Fruit fly (Drosophila melanogaster) whole organism, embryonic: ENCODE data around the gene salm.

Experiments used
- BEAF-32 ChIP-seq: fragments of 200-800 bp; sonication (Bioruptor generic); optimal IDR thresholded peaks from 3 replicates; lab custom pipeline; 2017; ENCODE audit warnings: missing biosample characterization, missing genetic modification characterization, mild to moderate bottlenecking, moderate library complexity, missing genetic modification reagents
- CG14965 ChIP-seq: fragments of 200-800 bp; sonication (Bioruptor generic); optimal IDR thresholded peaks from 2 replicates; lab custom pipeline; 2016; ENCODE audit warnings: missing biosample characterization, missing genetic modification characterization, borderline replicate concordance
- CG1602 ChIP-seq: fragments of 200-800 bp; sonication (Bioruptor generic); optimal IDR thresholded peaks from 3 replicates; lab custom pipeline; 2016; ENCODE audit warnings: missing biosample characterization, missing genetic modification characterization
- CG1603 ChIP-seq: fragments of 200-800 bp; sonication (Bioruptor generic); optimal IDR thresholded peaks from 2 replicates; lab custom pipeline; 2019; ENCODE audit warnings: missing biosample characterization, mild to moderate bottlenecking, missing genetic modification characterization, moderate library complexity
- CG17912 ChIP-seq: fragments of 200-800 bp; sonication (Bioruptor generic); optimal IDR thresholded peaks from 2 replicates; lab custom pipeline; 2018; ENCODE audit warnings: missing biosample characterization, mild to moderate bottlenecking, missing genetic modification characterization
- CG1832 ChIP-seq: fragments of 200-800 bp; sonication (Bioruptor generic); optimal IDR thresholded peaks from 2 replicates; lab custom pipeline; 2017; ENCODE audit warnings: missing biosample characterization, mild to moderate bottlenecking, missing genetic modification characterization, inconsistent platforms
- CG2116 ChIP-seq: fragments of 200-800 bp; sonication (Bioruptor generic); optimal IDR thresholded peaks from 3 replicates; lab custom pipeline; 2018; ENCODE audit warnings: missing biosample characterization, mild to moderate bottlenecking, missing genetic modification characterization
- CG2199 ChIP-seq: fragments of 200-800 bp; sonication (Bioruptor generic); IDR thresholded peaks from 3 replicates; pipeline ENCODE4 v1.3.6; 2022; ENCODE audit warnings: missing biosample characterization, missing genetic modification characterization
- CG32767 ChIP-seq: fragments of 200-800 bp; sonication (Bioruptor generic); IDR thresholded peaks from 2 replicates; pipeline ENCODE4 v1.3.6; 2022; ENCODE audit warnings: missing biosample characterization, missing genetic modification characterization
- CG34376 ChIP-seq: fragments of 200-800 bp; sonication (Bioruptor generic); optimal IDR thresholded peaks from 2 replicates; lab custom pipeline; 2018; ENCODE audit warnings: missing biosample characterization, mild to moderate bottlenecking, missing genetic modification characterization
- CG6272 ChIP-seq: fragments of 200-800 bp; sonication (Bioruptor generic); IDR thresholded peaks from 2 replicates; pipeline ENCODE4 v1.3.6; 2022; ENCODE audit warnings: missing biosample characterization, missing genetic modification characterization
- CG8290 ChIP-seq, 3 experiments: fragments of 200-800 bp; sonication (Bioruptor generic); optimal IDR thresholded peaks; 2 replicates each; lab custom pipeline; 2016 to 2019; ENCODE audit warnings: missing biosample characterization in 3 of 3, missing genetic modification characterization in 3 of 3, mild to moderate bottlenecking in 2 of 3, moderate library complexity in 1 of 3
- CG9215 ChIP-seq: fragments of 200-800 bp; sonication (Bioruptor generic); IDR thresholded peaks from 2 replicates; pipeline ENCODE4 v1.3.6; 2022; ENCODE audit warnings: missing biosample characterization, missing genetic modification characterization
- CG9932 ChIP-seq: fragments of 200-800 bp; sonication (Bioruptor generic); IDR thresholded peaks from 2 replicates; pipeline ENCODE4 v1.3.6; 2022; ENCODE audit warnings: missing biosample characterization, missing genetic modification characterization
- D ChIP-seq, 2 experiments: fragments of 200-800 bp in 1 of 2; fragments of >200 bp in 1 of 2; sonication (Bioruptor generic) in 1 of 2; optimal IDR thresholded peaks; 2 replicates in 1 of 2; 3 replicates in 1 of 2; lab custom pipeline; 2017; ENCODE audit warnings: mild to moderate bottlenecking in 1 of 2, missing biosample characterization in 1 of 2, missing genetic modification characterization in 1 of 2, missing genetic modification reagents in 1 of 2
- Eip74EF ChIP-seq, 2 experiments: fragments of 200-800 bp in 1 of 2; fragments of >200 bp in 1 of 2; sonication (Bioruptor generic) in 1 of 2; optimal IDR thresholded peaks; 2 replicates each; lab custom pipeline; 2017 to 2019; ENCODE audit warnings: missing biosample characterization in 2 of 2, missing genetic modification characterization in 2 of 2, mild to moderate bottlenecking in 1 of 2, moderate library complexity in 1 of 2
- Ets65A ChIP-seq: fragments of 200-800 bp; sonication (Bioruptor generic); peaks from one replicate; lab custom pipeline; 2016; ENCODE audit warnings: missing biosample characterization, missing genetic modification characterization
- Fer3 ChIP-seq: fragments of 200-800 bp; sonication (Bioruptor generic); optimal IDR thresholded peaks from 2 replicates; lab custom pipeline; 2018; ENCODE audit warnings: missing biosample characterization, mild to moderate bottlenecking, missing genetic modification characterization, moderate library complexity
- H2.0 ChIP-seq: fragments of 200-800 bp; sonication (Bioruptor generic); IDR thresholded peaks from 2 replicates; pipeline ENCODE4 v1.3.6; 2022; ENCODE audit warnings: missing biosample characterization, missing genetic modification characterization
- HLH4C ChIP-seq: fragments of 200-800 bp; sonication (Bioruptor generic); IDR thresholded peaks from 3 replicates; pipeline ENCODE4 v1.3.6; 2022; ENCODE audit warnings: missing biosample characterization, missing genetic modification characterization; ENCODE audit not compliant: partially characterized antibody
- Hey ChIP-seq: fragments of 200-800 bp; sonication (Bioruptor generic); optimal IDR thresholded peaks from 3 replicates; lab custom pipeline; 2018; ENCODE audit warnings: missing biosample characterization, mild to moderate bottlenecking, missing genetic modification characterization
- Lhr ChIP-seq: fragments of 200-800 bp; sonication (Bioruptor generic); optimal IDR thresholded peaks from 3 replicates; lab custom pipeline; 2017; ENCODE audit warnings: mild to moderate bottlenecking, missing biosample characterization, missing genetic modification reagents, missing genetic modification characterization
- MESR4 ChIP-seq: fragments of 200-800 bp; sonication (Bioruptor generic); optimal IDR thresholded peaks from 2 replicates; lab custom pipeline; 2018; ENCODE audit warnings: missing biosample characterization, mild to moderate bottlenecking, missing genetic modification characterization, moderate library complexity
- MTF-1 ChIP-seq: fragments of 200-800 bp; sonication (Bioruptor generic); optimal IDR thresholded peaks from 2 replicates; lab custom pipeline; 2018; ENCODE audit warnings: missing biosample characterization, mild to moderate bottlenecking, missing genetic modification characterization, borderline replicate concordance
- Pdp1 ChIP-seq, 2 experiments: fragments of 200-800 bp; sonication (Bioruptor generic); optimal IDR thresholded peaks; 3 replicates each; lab custom pipeline; 2016; ENCODE audit warnings: missing biosample characterization in 2 of 2, missing genetic modification characterization in 2 of 2, mild to moderate bottlenecking in 1 of 2, moderate library complexity in 1 of 2
- Ptx1 ChIP-seq: fragments of 200-800 bp; sonication (Bioruptor generic); IDR thresholded peaks from 2 replicates; pipeline ENCODE4 v1.3.6; 2022; ENCODE audit warnings: missing biosample characterization, missing genetic modification characterization
- Sox102F ChIP-seq: fragments of 200-800 bp; sonication (Bioruptor generic); optimal IDR thresholded peaks from 2 replicates; lab custom pipeline; 2018; ENCODE audit warnings: missing biosample characterization, mild to moderate bottlenecking, missing genetic modification characterization, moderate library complexity
- chif ChIP-seq, 2 experiments: fragments of 200-800 bp; sonication (Bioruptor generic); optimal IDR thresholded peaks; 3 replicates each; lab custom pipeline; 2016; ENCODE audit warnings: missing biosample characterization in 2 of 2, missing genetic modification characterization in 2 of 2
- chinmo ChIP-seq: fragments of 200-800 bp; sonication (Bioruptor generic); IDR thresholded peaks from 4 replicates; pipeline ENCODE4 v1.3.6; 2022; ENCODE audit warnings: missing biosample characterization, missing genetic modification characterization; ENCODE audit not compliant: partially characterized antibody
- eve ChIP-seq, 2 experiments: fragments of >200 bp; optimal IDR thresholded peaks; 2 replicates each; lab custom pipeline; 2017; ENCODE audit warnings: missing biosample characterization in 2 of 2, missing genetic modification characterization in 2 of 2
- ftz-f1 ChIP-seq: fragments of 200-800 bp; sonication (Bioruptor generic); optimal IDR thresholded peaks from 2 replicates; lab custom pipeline; 2016; ENCODE audit warnings: missing biosample characterization, missing genetic modification characterization
- gcm2 ChIP-seq: fragments of 200-800 bp; sonication (Bioruptor generic); optimal IDR thresholded peaks from 2 replicates; lab custom pipeline; 2016; ENCODE audit warnings: missing biosample characterization, missing genetic modification characterization
- gem ChIP-seq: fragments of 200-800 bp; sonication (Bioruptor generic); optimal IDR thresholded peaks from 2 replicates; lab custom pipeline; 2019; ENCODE audit warnings: missing biosample characterization, mild to moderate bottlenecking, missing genetic modification characterization, moderate library complexity
- grau ChIP-seq: fragments of 200-800 bp; optimal IDR thresholded peaks from 3 replicates; lab custom pipeline; 2019; ENCODE audit warnings: missing biosample characterization, mild to moderate bottlenecking, missing genetic modification characterization, moderate library complexity
- gsb-n ChIP-seq: fragments of 200-800 bp; sonication (Bioruptor generic); optimal IDR thresholded peaks from 3 replicates; lab custom pipeline; 2018; ENCODE audit warnings: missing biosample characterization, mild to moderate bottlenecking, missing genetic modification characterization
- kay ChIP-seq: fragments of 200-800 bp; sonication (Bioruptor generic); optimal IDR thresholded peaks from 2 replicates; lab custom pipeline; 2016; ENCODE audit warnings: missing biosample characterization, missing genetic modification characterization
- mld ChIP-seq: fragments of 200-800 bp; sonication (Bioruptor generic); IDR thresholded peaks from 3 replicates; pipeline ENCODE4 v1.3.6; 2022; ENCODE audit warnings: missing biosample characterization, missing genetic modification characterization; ENCODE audit not compliant: partially characterized antibody
- prd ChIP-seq, 3 experiments: fragments of >200 bp in 2 of 3; fragments of 200-800 bp in 1 of 3; sonication (Bioruptor generic) in 1 of 3; optimal IDR thresholded peaks in 2 of 3; IDR thresholded peaks in 1 of 3; 2 replicates in 2 of 3; 3 replicates in 1 of 3; pipeline versions ENCODE4 v1.3.6 to Lab custom; 2017 to 2022; ENCODE audit warnings: missing biosample characterization in 1 of 3, missing genetic modification characterization in 1 of 3
- pros ChIP-seq: fragments of 200-800 bp; sonication (Bioruptor generic); optimal IDR thresholded peaks from 3 replicates; lab custom pipeline; 2019; ENCODE audit warnings: missing biosample characterization, mild to moderate bottlenecking, missing genetic modification characterization, moderate library complexity
- row ChIP-seq: fragments of 200-800 bp; sonication (Bioruptor generic); IDR thresholded peaks from 3 replicates; pipeline ENCODE4 v1.3.6; 2022; ENCODE audit warnings: missing biosample characterization, missing genetic modification characterization
- salm ChIP-seq: fragments of 200-800 bp; sonication (Bioruptor generic); optimal IDR thresholded peaks from 2 replicates; lab custom pipeline; 2018; ENCODE audit warnings: missing biosample characterization, mild to moderate bottlenecking, missing genetic modification characterization
- tx ChIP-seq: fragments of 200-800 bp; sonication (Bioruptor generic); optimal IDR thresholded peaks from 2 replicates; lab custom pipeline; 2016; ENCODE audit warnings: missing biosample characterization, missing genetic modification characterization
- vvl ChIP-seq: fragments of 200-800 bp; sonication (Bioruptor generic); IDR thresholded peaks from 2 replicates; pipeline ENCODE4 v1.3.6; 2022; ENCODE audit warnings: missing biosample characterization, missing genetic modification characterization
- wor ChIP-seq: fragments of 200-800 bp; sonication (Bioruptor generic); IDR thresholded peaks from 2 replicates; pipeline ENCODE4 v1.3.6; 2022; ENCODE audit warnings: missing biosample characterization, missing genetic modification characterization

Gene salm

DNA sequence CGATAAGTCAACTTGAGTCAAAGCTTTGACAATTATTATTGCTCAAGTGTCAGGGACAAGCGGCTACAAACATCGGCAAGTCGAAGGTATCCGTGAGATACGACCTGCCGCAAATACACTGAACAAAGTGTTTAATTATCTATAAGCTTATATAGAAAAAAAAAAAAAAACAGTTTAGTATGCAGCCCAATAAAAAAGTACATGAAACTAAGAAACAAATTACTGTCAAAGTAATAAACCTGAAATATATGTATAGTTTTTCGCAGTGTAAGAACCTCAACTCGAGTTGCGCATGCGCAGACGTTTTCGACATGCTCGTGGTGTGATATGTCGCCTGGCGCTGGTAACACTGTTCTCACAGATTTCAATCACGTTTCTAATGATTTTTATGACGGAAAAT lies 27.9 kb downstream of the salm start (continued):
- no peak for TF ChIP-seq prd (optimal IDR thresholded peaks at IDR 0.05; lab: Kevin White, UChicago)
- peak; percentile 81 for TF ChIP-seq prd (GFP tag; IDR thresholded peaks at IDR 0.05; lab: Robert Waterston, UW)
- peak; percentile 0 for TF ChIP-seq CG8290 (GFP tag; optimal IDR thresholded peaks at IDR 0.05; lab: Kevin White, UChicago)
- no peak for TF ChIP-seq CG8290 (tag; optimal IDR thresholded peaks at IDR 0.05; lab: Kevin White, UChicago)
- peak; percentile 14 for TF ChIP-seq tx
- no peak for TF ChIP-seq Fer3 (tag; lab: Kevin White, UChicago)
- TF ChIP-seq CG1602 (GFP tag; lab: Kevin White, UChicago): peak; percentile 54
- TF ChIP-seq Eip74EF (GFP tag; optimal IDR thresholded peaks at IDR 0.05; lab: Kevin White, UChicago): no peak
- peak; percentile 30 for TF ChIP-seq salm (tag; lab: Kevin White, UChicago)
- peak in 1 of 2 experiments; percentile 27 for TF ChIP-seq Pdp1 (GFP tag; optimal IDR thresholded peaks at IDR 0.05; lab: Kevin White, UChicago)

DNA sequence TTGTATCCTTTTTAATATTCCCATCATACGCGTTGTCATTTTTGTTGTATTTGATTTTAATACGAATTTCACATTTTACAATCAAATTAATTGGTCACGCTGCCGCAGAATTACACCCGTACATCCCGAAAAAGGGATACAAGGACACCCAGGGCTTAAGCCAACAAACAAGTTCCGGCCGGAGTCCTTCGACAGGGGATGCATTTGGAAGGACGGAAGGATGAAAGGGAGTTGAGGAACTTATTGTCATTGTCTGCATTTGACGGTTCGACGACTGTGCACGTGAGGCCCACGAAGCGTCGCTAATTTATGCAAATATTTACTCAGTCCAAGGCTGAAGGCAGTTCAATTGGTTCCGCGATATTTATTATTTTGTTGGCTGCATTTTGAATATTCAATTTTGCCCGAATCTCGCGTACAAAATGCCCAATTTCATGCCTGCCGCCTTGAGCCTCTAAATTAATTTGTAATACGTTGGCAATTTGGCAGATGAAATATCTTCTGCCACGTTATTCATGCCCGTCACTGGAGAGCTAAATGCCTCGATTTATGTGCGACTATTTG lies 31.2 kb downstream of the salm start:
- TF ChIP-seq pros (GFP tag; lab: Kevin White, UChicago) (peak; percentile 51), CG32767 (GFP tag; lab: Robert Waterston, UW) (no peak), Ptx1 (no peak), vvl (peak; percentile 12; the same call in 1 of the 2 replicates), Lhr (GFP tag; lab: Kevin White, UChicago) (no peak), eve (GFP tag; optimal IDR thresholded peaks at IDR 0.05; lab: Kevin White, UChicago) (no peak), HLH4C (GFP tag; lab: Robert Waterston, UW) (no peak), CG14965 (GFP tag; lab: Kevin White, UChicago) (no peak), chinmo (0 out of 4 replicates have a peak, but pooled peaks have one; percentile 27), CG1832 (GFP tag; lab: Kevin White, UChicago) (no peak), MTF-1 (GFP tag; lab: Kevin White, UChicago) (no peak), Ets65A (GFP tag; lab: Kevin White, UChicago) (peak; percentile 26), gsb-n (tag; lab: Kevin White, UChicago) (peak; percentile 94), CG9215 (GFP tag; lab: Robert Waterston, UW) (no peak), CG9932 (no peak), CG34376 (no peak), Hey (tag; lab: Kevin White, UChicago) (peak; percentile 7), CG2116 (no peak), D (optimal IDR thresholded peaks at IDR 0.05; lab: Kevin White, UChicago) (no peak), D (GFP tag; optimal IDR thresholded peaks at IDR 0.05; lab: Kevin White, UChicago) (no peak)
- TF ChIP-seq, all 482 proteins: peak for 6

DNA sequence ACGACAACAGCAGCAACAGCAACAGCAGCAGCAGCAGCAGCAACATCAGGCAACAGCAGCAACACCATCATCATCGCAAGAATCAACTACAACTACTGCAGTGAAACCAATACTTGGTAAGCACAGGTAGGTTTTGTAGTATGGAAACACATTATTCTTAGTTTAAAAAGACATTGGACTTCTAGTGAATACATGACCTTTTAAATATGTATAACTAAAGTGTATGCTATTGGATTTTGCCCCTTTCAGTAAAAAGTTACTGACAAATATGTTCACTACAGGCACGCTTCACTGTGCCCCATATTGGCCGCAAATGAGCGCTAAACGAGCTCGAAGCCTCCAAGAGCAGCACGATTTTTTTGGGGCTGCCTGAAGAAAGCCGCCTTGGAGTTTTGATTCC lies 39.9 kb downstream of the salm start:
- TF ChIP-seq CG2199 (GFP tag; lab: Robert Waterston, UW) (no peak), CG1603 (tag; lab: Kevin White, UChicago) (peak; percentile 18), CG17912 (GFP tag; lab: Kevin White, UChicago) (no peak), chif (GFP tag; optimal IDR thresholded peaks at IDR 0.05; lab: Kevin White, UChicago) (no peak), mld (GFP tag; lab: Robert Waterston, UW) (no peak), Ptx1 (0 out of 2 replicates have a peak, but pooled peaks have one; percentile 12), H2.0 (GFP tag; lab: Robert Waterston, UW) (0 out of 2 replicates have a peak, but pooled peaks have one; percentile 5), gem (tag; lab: Kevin White, UChicago) (peak; percentile 6), wor (GFP tag; lab: Robert Waterston, UW) (no peak), Sox102F (GFP tag; lab: Kevin White, UChicago) (peak; percentile 4), MESR4 (no peak), BEAF-32 (GFP tag; lab: Kevin White, UChicago) (no peak), kay (no peak), CG6272 (GFP tag; lab: Robert Waterston, UW) (no peak), ftz-f1 (no peak), row (peak; percentile 23; the same call in 1 of the 3 replicates), gcm2 (GFP tag; lab: Kevin White, UChicago) (no peak), grau (peak; percentile 67)
